Worm (Caenorhabditis elegans): Measurements from ENCODE around the gene clec-264.

clec-264 gene

DNA sequence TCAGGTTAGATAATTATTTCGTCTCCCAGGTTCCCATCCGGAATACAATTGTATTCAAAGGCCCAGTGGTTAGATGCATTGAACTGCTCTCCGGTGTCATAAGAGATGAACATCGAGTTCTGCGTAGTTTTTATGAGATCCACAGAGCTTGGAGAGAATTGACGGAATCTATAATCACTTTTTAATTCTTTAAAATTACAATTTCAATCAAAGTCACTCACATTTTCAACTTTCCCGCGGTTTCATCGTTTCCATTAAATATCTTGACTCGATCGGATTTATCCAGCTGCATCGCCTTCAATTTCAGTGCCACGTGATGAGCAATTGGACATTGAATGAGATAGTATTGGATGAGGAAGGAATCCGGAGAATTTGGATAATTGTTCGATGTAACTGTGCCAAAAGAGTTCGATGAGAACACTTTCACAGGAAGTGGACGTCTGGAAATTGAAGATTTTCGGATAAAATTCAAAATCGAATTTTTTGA is 2.7 kb downstream of the clec-264 start:
- TF ChIP-seq repo-1 (tag; optimal IDR thresholded peaks at IDR 0.05): peak; percentile 68
- TF ChIP-seq lsl-1 (GFP tag; optimal IDR thresholded peaks at IDR 0.05): peak; percentile 22
- no peak for TF ChIP-seq mxl-1 (tag; optimal IDR thresholded peaks at IDR 0.05)
- peak; percentile 15 for TF ChIP-seq lin-54 (GFP tag; optimal IDR thresholded peaks at IDR 0.05)
- TF ChIP-seq chd-7 (tag; optimal IDR thresholded peaks at IDR 0.05): peak; percentile 76
- no peak for TF ChIP-seq lin-35 (GFP tag; optimal IDR thresholded peaks at IDR 0.05)
- peak; percentile 32 for TF ChIP-seq ets-4 (GFP tag; optimal IDR thresholded peaks at IDR 0.05)
- TF ChIP-seq hmg-1.2 (GFP tag; IDR thresholded peaks at IDR 0.05): peak; percentile 30; the same call in 1 of the 2 replicates
- no peak for TF ChIP-seq sptf-2 (GFP tag; optimal IDR thresholded peaks at IDR 0.05)
- TF ChIP-seq somi-1 (GFP tag; optimal IDR thresholded peaks at IDR 0.05): no peak
- TF ChIP-seq snpc-4 (GFP tag; optimal IDR thresholded peaks at IDR 0.05): no peak
- TF ChIP-seq snpc-4 (tag; optimal IDR thresholded peaks at IDR 0.05): peak in 2 of 4 experiments; percentile 53 to 66
- peak; percentile 51 for TF ChIP-seq tbp1 (GFP tag; optimal IDR thresholded peaks at IDR 0.05)
- TF ChIP-seq hlh-26 (GFP tag; conservative IDR thresholded peaks at IDR 0.05): no peak
- TF ChIP-seq ama-1 (optimal IDR thresholded peaks at IDR 0.05): peak; percentile 75
- TF ChIP-seq ama-1 (GFP tag; optimal IDR thresholded peaks at IDR 0.05): no peak
- TF ChIP-seq ztf-26 (tag; optimal IDR thresholded peaks at IDR 0.05): peak; percentile 33
- no peak for TF ChIP-seq nfya-1 (tag; optimal IDR thresholded peaks at IDR 0.05; ENCODE audit: borderline replicate concordance, insufficient read depth)
- TF ChIP-seq F49E8.2 (tag; optimal IDR thresholded peaks at IDR 0.05; ENCODE audit: insufficient read depth): peak; percentile 77
- peak; percentile 27 for TF ChIP-seq hlh-12 (tag; optimal IDR thresholded peaks at IDR 0.05)
- TF ChIP-seq efl-1 (GFP tag; optimal IDR thresholded peaks at IDR 0.05): no peak
- no peak for TF ChIP-seq ceh-27 (GFP tag; optimal IDR thresholded peaks at IDR 0.05)
- TF ChIP-seq C17E4.6 (GFP tag; IDR thresholded peaks at IDR 0.05): no peak; the same call in 1 of the 2 replicates
- TF ChIP-seq attf-5 (GFP tag; optimal IDR thresholded peaks at IDR 0.05): no peak
- TF ChIP-seq unc-130 (GFP tag; optimal IDR thresholded peaks at IDR 0.05): no peak
- peak; percentile 67 for TF ChIP-seq snpc-3.4 (tag; optimal IDR thresholded peaks at IDR 0.05)
- TF ChIP-seq nhr-90 (tag; optimal IDR thresholded peaks at IDR 0.05): no peak
- TF ChIP-seq ztf-3 (GFP tag; optimal IDR thresholded peaks at IDR 0.05): no peak
- no peak for TF ChIP-seq rpc-1 (optimal IDR thresholded peaks at IDR 0.05)
- TF ChIP-seq rpc-1 (tag; optimal IDR thresholded peaks at IDR 0.05): no peak
- no peak for TF ChIP-seq akir-1 (GFP tag; optimal IDR thresholded peaks at IDR 0.05)
- TF ChIP-seq T07F8.4 (tag; optimal IDR thresholded peaks at IDR 0.05): peak; percentile 51
- TF ChIP-seq F37B4.10 (GFP tag; IDR thresholded peaks at IDR 0.05): no peak
- TF ChIP-seq nfyb-1 (GFP tag; IDR thresholded peaks at IDR 0.05): peak; percentile 70
- no peak for TF ChIP-seq cebp-1 (GFP tag; IDR thresholded peaks at IDR 0.05)
- TF ChIP-seq cebp-1 (tag; optimal IDR thresholded peaks at IDR 0.05): peak; percentile 36
- peak; percentile 50 for TF ChIP-seq atf-7 (tag; optimal IDR thresholded peaks at IDR 0.05)
- TF ChIP-seq nhr-27 (tag; optimal IDR thresholded peaks at IDR 0.05): peak; percentile 22
- peak; percentile 52; the same call in 1 of the 2 replicates for TF ChIP-seq madf-6 (GFP tag; IDR thresholded peaks at IDR 0.05)
- TF ChIP-seq ekl-4 (GFP tag; IDR thresholded peaks at IDR 0.05): peak; percentile 42; the same call in 1 of the 2 replicates
- TF ChIP-seq athp-1 (tag; optimal IDR thresholded peaks at IDR 0.05): peak; percentile 72
- TF ChIP-seq ztf-22 (GFP tag; optimal IDR thresholded peaks at IDR 0.05): no peak
- TF ChIP-seq ceh-79 (tag; optimal IDR thresholded peaks at IDR 0.05): peak; percentile 64
- TF ChIP-seq F55B11.4 (tag; optimal IDR thresholded peaks at IDR 0.05; ENCODE audit: borderline replicate concordance, insufficient read depth): no peak
- no peak for TF ChIP-seq sdz-38 (tag; optimal IDR thresholded peaks at IDR 0.05)
- TF ChIP-seq nfya-2 (GFP tag; IDR thresholded peaks at IDR 0.05): no peak
- peak; percentile 9 for TF ChIP-seq T26A5.8 (tag; optimal IDR thresholded peaks at IDR 0.05)
- TF ChIP-seq snpc-1.3 (tag; optimal IDR thresholded peaks at IDR 0.05; ENCODE audit: insufficient read depth): no peak
- peak; percentile 56 for TF ChIP-seq F23B12.7 (tag; optimal IDR thresholded peaks at IDR 0.05; ENCODE audit: insufficient read depth)
